Worm (Caenorhabditis elegans) whole organism, late embryonic: ENCODE results near the gene mel-32.

Source experiments
- ahr-1 ChIP-seq: sonication (generic microtip); optimal IDR thresholded peaks from 2 replicates; lab custom pipeline; 2016; ENCODE audit warnings: missing genetic modification characterization, missing compliant biosample characterization
- ama-1 ChIP-seq: fragments of 150-350 bp; optimal IDR thresholded peaks from 2 replicates; lab custom pipeline; 2014
- ceh-18 ChIP-seq: sonication (generic microtip); optimal IDR thresholded peaks from 2 replicates; lab custom pipeline; 2016; ENCODE audit warnings: missing genetic modification characterization, missing compliant biosample characterization
- ceh-6 ChIP-seq: fragments of 200-800 bp; sonication (Bioruptor generic); optimal IDR thresholded peaks from 2 replicates; lab custom pipeline; 2018; ENCODE audit warnings: mild to moderate bottlenecking, missing genetic modification characterization, missing compliant biosample characterization
- dmd-4 ChIP-seq: sonication (generic microtip); optimal IDR thresholded peaks from 2 replicates; lab custom pipeline; 2016; ENCODE audit warnings: borderline replicate concordance, missing genetic modification characterization, missing compliant biosample characterization
- elt-4 ChIP-seq: sonication (generic microtip); optimal IDR thresholded peaks from 2 replicates; lab custom pipeline; 2016; ENCODE audit warnings: missing genetic modification characterization, missing compliant biosample characterization
- ets-4 ChIP-seq: sonication (generic microtip); optimal IDR thresholded peaks from 2 replicates; lab custom pipeline; 2016; ENCODE audit warnings: missing genetic modification characterization, missing compliant biosample characterization
- gmeb-2 ChIP-seq: sonication (generic microtip); optimal IDR thresholded peaks from 2 replicates; lab custom pipeline; 2016; ENCODE audit warnings: missing genetic modification characterization, inconsistent platforms, missing compliant biosample characterization
- nfya-1 ChIP-seq: sonication (generic microtip); optimal IDR thresholded peaks from 2 replicates; lab custom pipeline; 2017; ENCODE audit warnings: missing genetic modification characterization, mild to moderate bottlenecking, missing compliant biosample characterization, antibody characterized with exemption, moderate library complexity
- pha-4 ChIP-seq: fragments of 150-350 bp; optimal IDR thresholded peaks from 2 replicates; lab custom pipeline; 2018; ENCODE audit warnings: missing biosample characterization, missing genetic modification reagents, missing genetic modification characterization
- pqm-1 ChIP-seq: sonication (generic microtip); optimal IDR thresholded peaks from 2 replicates; lab custom pipeline; 2016; ENCODE audit warnings: missing genetic modification characterization, missing compliant biosample characterization
- rnt-1 ChIP-seq: sonication (generic microtip); optimal IDR thresholded peaks from 2 replicates; lab custom pipeline; 2016; ENCODE audit warnings: missing genetic modification characterization, missing compliant biosample characterization
- ttx-3 ChIP-seq: sonication (generic microtip); optimal IDR thresholded peaks from 2 replicates; lab custom pipeline; 2016; ENCODE audit warnings: missing genetic modification reagents, missing genetic modification characterization, missing compliant biosample characterization
- unc-55 ChIP-seq: sonication (generic microtip); optimal IDR thresholded peaks from 2 replicates; lab custom pipeline; 2017; ENCODE audit warnings: missing biosample characterization, missing genetic modification reagents, missing genetic modification characterization

DNA sequence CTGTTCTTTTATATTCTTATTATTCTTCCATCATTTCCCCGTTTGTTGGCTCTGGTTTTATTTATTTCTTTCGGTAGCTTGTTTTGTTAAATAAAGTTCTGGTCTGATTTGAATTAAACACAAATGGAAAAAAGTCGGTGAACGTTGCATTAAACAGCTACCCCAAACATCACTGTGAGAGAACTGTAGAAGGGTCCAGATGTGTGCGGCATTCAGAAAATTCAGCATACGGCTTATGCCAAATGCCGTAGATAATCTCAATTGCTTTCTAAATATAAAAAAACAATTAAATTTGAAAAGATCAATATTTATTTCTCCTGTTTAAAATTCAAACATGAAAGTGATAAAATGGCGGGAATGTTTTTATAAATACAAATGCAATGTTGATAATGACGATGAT is 2.9 kb downstream of the mel-32 start:
- TF ChIP-seq nfya-1 (tag; lab: Kevin White, UChicago) = no peak
- no peak for TF ChIP-seq ahr-1
- no peak for TF ChIP-seq pha-4 (tag; lab: Kevin White, UChicago)
- no peak for TF ChIP-seq gmeb-2
- TF ChIP-seq dmd-4 = no peak
- TF ChIP-seq pqm-1 (tag; lab: Kevin White, UChicago) = no peak
- no peak for TF ChIP-seq ceh-18 (tag; lab: Kevin White, UChicago)
- no peak for TF ChIP-seq unc-55 (GFP tag; lab: Kevin White, UChicago)
- no peak for TF ChIP-seq ttx-3 (tag; lab: Kevin White, UChicago)
- TF ChIP-seq ceh-6 (GFP tag; lab: Kevin White, UChicago) = no peak
- TF ChIP-seq ets-4 (tag; lab: Kevin White, UChicago) = no peak
- TF ChIP-seq ama-1 (lab: Kevin White, UChicago) = no peak
- TF ChIP-seq rnt-1 (tag; lab: Kevin White, UChicago) = no peak
- no peak for TF ChIP-seq elt-4 (tag; lab: Kevin White, UChicago)
